Worm (Caenorhabditis elegans): Measurements from ENCODE around the gene henn-1.

Gene henn-1

DNA sequence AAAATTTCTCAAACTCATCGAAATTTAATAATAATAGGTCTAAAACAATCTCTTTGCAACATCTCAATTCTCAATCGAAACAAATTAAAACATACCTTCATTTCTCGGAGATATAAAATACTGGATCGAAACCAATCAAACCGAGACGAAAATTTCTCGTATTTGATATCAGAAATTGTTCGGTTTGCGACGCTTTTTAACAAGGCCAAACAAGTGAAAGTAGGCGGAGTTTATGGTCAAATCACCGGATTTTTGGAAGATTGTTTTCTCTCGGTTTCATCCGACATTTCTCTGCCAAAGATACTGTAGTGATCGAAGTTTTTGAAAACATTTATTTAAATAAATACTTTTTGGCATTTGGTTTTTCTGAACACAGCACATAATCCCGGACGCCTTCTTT is 2.9 kb downstream of the henn-1 start, which contains the start of gene C02F5.14:
C02F5.14 (minus strand) TSS at position 157 of the 400 bp plus-strand sequence.
- no peak for TF ChIP-seq unc-62 (GFP tag; optimal IDR thresholded peaks at IDR 0.05)

DNA sequence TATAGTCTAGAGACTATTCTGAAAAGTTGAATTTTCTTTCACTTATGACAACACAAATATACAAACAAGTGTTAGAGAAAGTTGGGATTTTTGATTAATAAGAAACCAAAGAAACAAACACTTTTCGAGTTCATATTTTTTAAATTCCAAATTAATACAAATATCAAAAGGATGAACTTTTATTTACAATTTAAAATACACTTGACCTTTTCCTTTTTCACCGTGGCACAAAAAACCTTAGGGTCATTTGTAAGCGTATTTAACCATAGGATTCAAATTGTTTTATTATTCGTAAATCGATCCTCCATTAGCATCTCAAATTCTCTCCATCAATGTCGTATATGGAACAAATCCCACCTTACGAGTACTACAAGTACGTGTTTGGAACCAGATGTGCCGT is 3.4 kb downstream of the henn-1 start, which contains the start of gene C02F5.5:
C02F5.5 (plus strand) TSS at position 301 of the 400 bp plus-strand sequence.
- TF ChIP-seq unc-62 (GFP tag; optimal IDR thresholded peaks at IDR 0.05), result no peak

DNA sequence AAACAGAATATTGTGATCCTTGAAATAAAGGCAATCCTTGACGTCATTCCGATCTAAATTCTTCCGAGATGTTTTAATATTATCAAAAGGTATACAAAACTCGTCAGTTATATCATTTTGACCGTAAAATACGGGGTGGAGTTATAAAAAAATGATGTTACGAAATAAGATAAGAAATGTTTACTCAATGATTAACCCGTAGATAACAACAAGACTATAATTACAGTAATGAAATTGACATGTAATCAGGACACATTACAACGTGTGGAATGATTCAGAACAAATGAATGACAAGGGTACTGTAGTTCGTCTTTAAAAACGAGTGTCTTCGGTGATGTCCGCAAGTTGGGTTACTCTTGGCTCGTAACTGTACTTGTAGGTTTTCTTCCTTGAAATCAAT is 5.4 kb downstream of the henn-1 start, which contains the start of gene tsp-2:
tsp-2 (minus strand) TSS at position 109 of the 400 bp plus-strand sequence.
- TF ChIP-seq unc-62 (GFP tag; optimal IDR thresholded peaks at IDR 0.05), result no peak

DNA sequence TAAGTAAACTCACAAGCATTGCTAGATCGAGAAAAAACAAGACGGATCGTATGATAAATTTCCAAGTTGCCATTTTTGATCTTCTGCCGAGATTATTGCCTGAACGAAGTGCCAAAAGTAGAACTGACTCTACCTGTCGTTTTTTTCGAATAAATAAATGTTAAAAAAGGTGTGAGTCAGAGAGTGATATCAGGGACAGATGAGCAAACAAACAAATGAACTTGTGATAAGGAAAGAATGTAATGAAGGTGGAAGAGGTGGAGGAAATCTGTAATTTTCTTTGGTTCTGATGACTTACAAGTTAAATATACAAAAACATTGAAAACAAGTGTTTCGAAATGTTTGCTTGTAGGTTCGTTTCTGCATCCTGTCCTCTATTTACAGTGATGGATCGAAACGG is 6.9 kb downstream of the henn-1 start, which contains the start of gene tsp-1:
tsp-1 (minus strand) TSS at position 99 of the 400 bp plus-strand sequence.
- no peak for TF ChIP-seq unc-62 (GFP tag; optimal IDR thresholded peaks at IDR 0.05)

DNA sequence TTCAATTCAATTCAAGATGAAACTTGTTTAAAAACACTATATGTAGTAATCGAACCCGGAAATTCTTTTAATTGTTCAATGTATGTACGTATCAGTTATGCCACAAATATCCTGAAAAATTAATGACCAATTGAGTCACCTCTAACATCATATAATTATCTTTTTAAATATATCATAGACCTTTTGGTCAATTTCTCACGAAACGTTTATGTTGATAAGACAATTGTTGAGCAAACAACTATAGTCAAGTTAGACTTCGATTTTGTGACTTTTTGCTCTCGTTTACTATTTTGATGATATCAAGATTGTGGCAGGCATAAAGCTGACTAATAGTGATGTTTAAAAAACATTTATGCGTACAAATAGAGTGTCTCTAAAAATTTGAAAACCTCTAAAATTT is 7.8 kb downstream of the henn-1 start:
- no peak for TF ChIP-seq unc-62 (GFP tag; optimal IDR thresholded peaks at IDR 0.05)

DNA sequence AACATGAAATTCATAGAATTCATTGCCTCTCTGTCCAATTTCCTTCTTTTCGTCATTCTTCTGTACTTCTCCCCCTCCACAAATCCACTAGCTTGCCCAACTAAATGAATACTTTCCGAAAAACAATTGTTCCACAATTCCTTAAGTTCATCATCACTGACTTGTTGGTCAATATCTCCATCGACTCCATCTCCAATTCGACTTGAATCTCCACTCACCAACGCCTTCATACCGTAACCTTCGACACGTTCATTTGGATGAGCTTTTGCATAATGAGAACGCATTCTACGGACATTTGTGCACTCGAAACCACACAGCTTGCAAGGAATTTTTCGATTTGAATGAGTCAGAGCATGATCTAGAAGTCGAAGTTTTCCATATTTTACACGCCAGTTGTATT is 8.5 kb downstream of the henn-1 start:
- TF ChIP-seq unc-62 (GFP tag; optimal IDR thresholded peaks at IDR 0.05), result no peak

DNA sequence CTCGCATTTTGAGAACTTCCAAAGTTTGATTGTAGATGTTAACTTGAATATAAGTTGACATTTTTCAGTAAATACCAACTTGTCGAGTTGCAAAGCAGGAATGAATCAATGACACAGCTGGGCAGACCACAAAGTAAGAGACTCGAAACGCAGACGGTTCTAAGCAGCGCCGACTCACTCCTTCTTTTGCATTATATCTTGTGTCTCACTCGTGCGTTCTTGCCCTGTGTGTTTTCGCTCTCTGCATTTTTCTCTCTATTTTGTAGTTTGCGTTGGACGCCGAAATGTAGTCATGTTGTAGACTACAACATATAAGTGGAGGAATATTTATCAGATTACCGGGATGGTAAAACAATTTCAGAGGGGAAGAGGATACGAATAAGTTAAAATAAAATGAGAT is 10.4 kb downstream of the henn-1 start, which contains the start of gene C02F5.12:
C02F5.12 (minus strand) TSS at position 221 of the 400 bp plus-strand sequence.
- TF ChIP-seq unc-62 (GFP tag; optimal IDR thresholded peaks at IDR 0.05), result no peak

DNA sequence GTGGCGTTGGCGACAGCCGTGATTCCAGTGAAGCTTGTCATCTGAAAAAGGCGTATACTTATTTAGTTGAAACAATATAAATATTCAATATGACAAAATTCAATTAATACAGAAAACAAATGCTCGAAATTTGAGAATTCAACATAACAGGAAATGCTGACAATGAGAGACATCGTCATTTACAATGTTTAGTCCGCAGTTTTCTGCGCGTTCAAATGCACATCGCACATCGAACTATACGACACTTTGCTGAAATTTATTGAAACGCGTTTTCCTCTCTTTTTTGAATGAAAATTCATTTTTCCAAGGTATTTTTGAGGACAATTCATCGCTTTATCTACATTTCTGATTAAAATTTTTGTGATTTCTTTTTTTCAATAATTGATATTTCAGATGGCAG is 11.6 kb downstream of the henn-1 start, which contains the start of the genes pbs-6 and cids-1:
pbs-6 (minus strand) TSS at position 41 of the 400 bp plus-strand sequence.
cids-1 (plus strand) TSS at position 394 of the 400 bp plus-strand sequence.
- TF ChIP-seq unc-62 (GFP tag; optimal IDR thresholded peaks at IDR 0.05), result no peak

DNA sequence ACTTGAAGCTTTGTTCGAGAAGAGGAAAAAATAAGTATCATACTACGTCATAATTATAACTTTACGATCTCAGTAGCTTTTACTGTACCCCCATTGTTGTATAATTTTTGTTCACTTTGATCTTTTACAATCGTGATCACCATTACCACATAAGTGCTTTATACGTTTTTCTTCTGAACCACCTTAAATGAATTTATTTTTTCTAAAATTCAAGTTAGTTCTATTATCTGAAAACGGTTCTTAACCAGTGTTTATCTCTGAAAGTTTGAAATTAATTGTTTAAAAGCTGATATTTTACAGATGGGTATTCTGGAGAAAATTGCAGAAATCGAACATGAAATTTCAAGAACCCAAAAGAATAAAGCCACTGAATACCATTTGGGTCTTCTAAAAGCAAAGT is 13.1 kb downstream of the henn-1 start, which contains the start of gene C02F5.3:
C02F5.3 (plus strand) TSS at position 301 of the 400 bp plus-strand sequence.
- no peak for TF ChIP-seq unc-62 (GFP tag; optimal IDR thresholded peaks at IDR 0.05)

DNA sequence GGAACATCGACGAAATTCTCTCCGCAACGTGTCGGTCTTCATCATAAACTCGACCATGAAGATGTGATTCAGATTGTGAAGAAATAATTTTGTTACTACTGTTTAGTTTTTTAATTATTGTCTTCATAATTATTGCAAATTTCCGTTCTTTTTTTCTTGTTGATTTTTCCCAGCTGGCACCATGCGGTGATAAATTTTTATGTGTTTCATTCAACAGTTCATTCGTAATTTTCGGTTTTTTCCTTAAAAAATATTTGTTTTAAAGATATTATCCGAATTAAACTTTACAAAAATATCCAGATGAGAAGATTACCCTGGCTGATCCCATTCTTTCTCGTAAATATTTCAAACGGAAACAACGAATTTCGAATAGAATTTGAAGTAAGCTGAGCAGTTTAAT is 14.6 kb downstream of the henn-1 start, which contains the start of gene C02F5.13:
C02F5.13 (plus strand) TSS at position 301 of the 400 bp plus-strand sequence.
- no peak for TF ChIP-seq unc-62 (GFP tag; optimal IDR thresholded peaks at IDR 0.05)

DNA sequence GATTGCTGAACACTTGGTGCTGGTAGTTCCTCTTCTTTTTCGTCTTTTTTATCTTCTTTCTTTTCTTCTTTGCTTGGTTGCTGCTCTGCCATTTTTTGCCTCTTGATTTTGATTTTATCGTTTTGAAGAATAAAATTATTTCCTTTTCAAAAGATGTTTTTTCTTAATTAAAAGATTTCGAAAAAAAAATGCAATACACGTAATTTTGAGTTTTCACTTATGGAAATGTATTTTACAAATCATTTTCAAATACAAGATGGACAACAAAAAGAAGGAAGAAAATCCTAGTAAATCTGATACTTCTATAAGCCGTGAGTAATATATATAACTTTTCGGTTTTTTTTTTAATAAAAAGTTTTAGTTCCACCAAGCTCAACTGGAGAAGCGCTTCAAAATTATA is 16.9 kb downstream of the henn-1 start, which contains the start of the genes C02F5.10 and C02F5.2:
C02F5.10 (minus strand) TSS at position 101 of the 400 bp plus-strand sequence.
C02F5.2 (plus strand) TSS at position 239 of the 400 bp plus-strand sequence.
- TF ChIP-seq unc-62 (GFP tag; optimal IDR thresholded peaks at IDR 0.05), result no peak

DNA sequence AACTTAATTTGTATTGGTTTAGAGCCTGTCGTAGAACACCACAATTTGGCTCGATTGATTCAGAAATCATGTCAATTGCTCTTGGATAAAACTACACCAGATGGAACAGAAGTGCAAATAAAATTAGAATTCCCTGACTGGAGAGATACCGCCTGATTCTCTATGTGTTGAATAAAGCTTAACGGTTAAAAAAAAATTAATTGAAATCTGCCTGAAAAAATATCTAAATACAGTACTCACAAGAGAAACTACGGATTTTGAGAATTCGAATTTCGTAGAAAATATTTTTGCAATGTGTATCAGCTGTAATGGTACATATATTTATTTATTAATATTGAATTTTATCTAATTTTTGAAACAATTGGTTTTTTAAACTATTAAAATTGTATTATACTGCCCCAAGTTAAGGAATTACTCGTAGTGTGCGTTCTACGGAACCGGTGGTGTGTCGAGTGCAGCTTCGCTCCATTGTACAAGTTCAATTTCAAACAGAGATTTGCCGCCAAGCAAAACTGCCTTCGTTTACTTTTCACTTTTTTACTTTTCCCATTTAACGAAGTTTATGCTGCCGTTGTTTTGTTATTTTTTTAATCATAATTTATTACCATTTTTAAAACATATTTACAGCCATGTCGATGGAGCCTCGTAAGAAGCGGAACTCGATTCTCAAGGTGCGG is 17.7 kb downstream of the henn-1 start, which contains the start of gene knl-1:
knl-1 (plus strand) TSS at position 626 of the 677 bp plus-strand sequence.
- TF ChIP-seq unc-62 (GFP tag; optimal IDR thresholded peaks at IDR 0.05), result no peak

DNA sequence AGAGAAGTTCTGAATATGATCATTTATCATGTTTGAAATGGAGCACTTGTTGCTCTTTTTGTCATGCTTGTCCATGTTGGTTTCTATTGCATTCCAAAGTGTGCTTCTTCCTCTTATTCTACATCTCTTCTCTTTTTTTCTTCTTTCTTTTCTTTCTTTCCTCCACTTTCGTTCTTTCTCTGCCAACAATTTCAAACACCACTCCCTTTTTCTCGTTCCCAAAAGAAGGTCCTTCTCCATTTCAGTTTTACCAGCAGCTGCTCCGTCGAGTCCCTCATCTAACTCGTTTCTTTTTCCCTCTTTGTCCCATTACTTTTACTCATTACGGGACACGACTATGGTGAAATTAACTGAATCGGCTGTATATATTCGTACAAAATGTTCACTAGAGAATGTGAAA is 22.5 kb downstream of the henn-1 start, which contains the start of gene F09G8.5:
F09G8.5 (plus strand) TSS at position 38 of the 400 bp plus-strand sequence.
- no peak for TF ChIP-seq unc-62 (GFP tag; optimal IDR thresholded peaks at IDR 0.05)

DNA sequence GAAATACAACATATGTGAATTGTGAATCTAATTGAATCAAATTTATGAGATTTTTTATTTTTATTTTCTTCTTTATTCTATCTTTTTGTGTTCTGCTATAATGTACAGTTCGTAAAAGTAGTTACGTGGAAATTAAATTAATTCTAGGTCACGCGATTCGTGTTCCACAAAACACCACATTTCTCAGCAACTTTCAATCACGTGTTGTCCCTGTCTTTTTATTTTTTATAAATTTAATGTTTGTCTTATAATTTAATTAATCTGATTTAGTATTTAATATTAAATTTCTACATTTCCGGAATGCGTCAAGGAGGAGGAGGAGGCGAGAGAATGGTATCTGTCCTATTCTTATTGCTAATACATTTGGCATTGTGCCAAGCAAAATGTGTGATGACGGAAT is 25.6 kb downstream of the henn-1 start, which contains the start of gene ncr-2:
ncr-2 (plus strand) TSS at position 301 of the 400 bp plus-strand sequence.
- no peak for TF ChIP-seq unc-62 (GFP tag; optimal IDR thresholded peaks at IDR 0.05)

DNA sequence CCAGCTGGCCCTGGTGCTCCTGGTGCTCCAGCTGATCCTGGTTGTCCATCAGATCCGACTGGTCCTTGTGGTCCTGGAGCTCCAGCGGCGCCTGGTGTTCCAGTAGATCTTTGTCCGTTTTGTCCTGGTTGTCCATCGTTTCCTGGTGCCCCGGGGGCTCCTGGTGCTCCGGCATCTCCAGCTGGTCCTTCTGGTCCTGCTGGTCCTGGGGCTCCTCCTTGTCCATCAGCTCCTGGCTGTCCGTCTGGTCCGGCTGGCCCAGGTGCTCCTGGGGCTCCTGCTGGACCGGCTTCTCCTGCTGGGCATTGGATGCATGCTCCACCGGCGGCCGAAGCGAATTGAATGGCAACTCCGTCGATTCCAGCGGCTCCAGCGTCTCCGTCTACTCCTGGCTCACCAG is 30.1 kb downstream of the henn-1 start:
- TF ChIP-seq unc-62 (GFP tag; optimal IDR thresholded peaks at IDR 0.05), result no peak

DNA sequence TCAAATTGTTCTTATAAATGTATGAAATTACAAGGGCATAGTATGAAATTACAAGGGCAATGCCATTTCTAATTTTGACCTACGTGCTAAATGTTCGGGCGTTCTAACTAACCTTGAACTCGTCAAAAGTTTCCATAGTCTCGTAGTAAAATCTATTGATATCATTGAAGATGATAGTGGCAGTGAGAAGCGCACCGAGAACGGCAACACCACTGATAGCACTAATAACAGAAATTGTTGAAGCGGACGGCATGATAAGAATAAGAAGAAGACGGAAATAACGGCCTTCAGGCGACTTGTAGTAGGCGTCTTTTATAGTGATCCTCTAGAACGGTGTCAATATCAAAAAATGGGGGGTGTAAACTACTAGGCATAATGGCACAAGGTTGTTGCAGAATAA is 30.9 kb downstream of the henn-1 start, which contains the start of gene col-91:
col-91 (minus strand) TSS at position 288 of the 400 bp plus-strand sequence.
- no peak for TF ChIP-seq unc-62 (GFP tag; optimal IDR thresholded peaks at IDR 0.05)

All from whole organism, dauer.